Worm (Caenorhabditis elegans): ENCODE results near the gene enee-1.

- TF ChIP-seq him-1 (tag; optimal IDR thresholded peaks at IDR 0.05) = no peak
- TF ChIP-seq W03F9.2 (tag; optimal IDR thresholded peaks at IDR 0.05) = no peak
- TF ChIP-seq dao-5 (tag; optimal IDR thresholded peaks at IDR 0.05) = no peak
Measured at ce11 chrII:67663-68062, 43.2 kb downstream of the enee-1 start.

Data from whole organism, L4/young adult.